Worm (Caenorhabditis elegans): ENCODE measurements around the gene cla-1.

- TF ChIP-seq hlh-11 (tag; optimal IDR thresholded peaks at IDR 0.05) (no peak), ceh-20 (GFP tag; IDR thresholded peaks at IDR 0.05) (no peak), mdl-1 (tag; optimal IDR thresholded peaks at IDR 0.05) (no peak), unc-39 (tag; optimal IDR thresholded peaks at IDR 0.05) (no peak), F49E8.2 (tag; optimal IDR thresholded peaks at IDR 0.05; ENCODE audit: borderline replicate concordance) (no peak)
Observed at ce11 chrIV:7551254-7551653, 37.5 kb upstream of the cla-1 start.

All from whole organism, L4 larva.